Fruit fly (Drosophila melanogaster): ENCODE data around the gene Dys.

Dys gene

dm6 chr3R:19627792-19628522, 167.1 kb downstream of the Dys start (continued):
- TF ChIP-seq Dek (tag; optimal IDR thresholded peaks at IDR 0.05) (no peak), CG1647 (GFP tag; optimal IDR thresholded peaks at IDR 0.05) (no peak), p53 (GFP tag; optimal IDR thresholded peaks at IDR 0.05) (no peak), repo (GFP tag; optimal IDR thresholded peaks at IDR 0.05) (no peak), Eip74EF (GFP tag; optimal IDR thresholded peaks at IDR 0.05) (peak in 1 of 2 experiments; percentile 53), B-H1 (GFP tag; IDR thresholded peaks at IDR 0.05) (no peak), CG3838 (GFP tag; optimal IDR thresholded peaks at IDR 0.05) (no peak), B-H2 (GFP tag; optimal IDR thresholded peaks at IDR 0.05) (no peak), Bteb2 (GFP tag; optimal IDR thresholded peaks at IDR 0.05) (no peak), kay (GFP tag; optimal IDR thresholded peaks at IDR 0.05) (no peak), hb (GFP tag; IDR thresholded peaks at IDR 0.05; ENCODE audit: partially characterized antibody) (no peak), bsh (GFP tag; optimal IDR thresholded peaks at IDR 0.05) (no peak), nmo (GFP tag; optimal IDR thresholded peaks at IDR 0.05) (peak; percentile 84), br (optimal IDR thresholded peaks at IDR 0.05) (no peak), Dll (GFP tag; IDR thresholded peaks at IDR 0.05; ENCODE audit: partially characterized antibody) (no peak), H2.0 (GFP tag; IDR thresholded peaks at IDR 0.05) (no peak), CG18599 (GFP tag; optimal IDR thresholded peaks at IDR 0.05) (peak; percentile 69), dpn (GFP tag; optimal IDR thresholded peaks at IDR 0.05) (peak in 1 of 2 experiments; percentile 20), CG11695 (GFP tag; IDR thresholded peaks at IDR 0.05) (no peak), Hr78 (GFP tag; optimal IDR thresholded peaks at IDR 0.05) (no peak), NFAT (GFP tag; IDR thresholded peaks at IDR 0.05) (no peak), CG11398 (GFP tag; optimal IDR thresholded peaks at IDR 0.05) (no peak), gce (GFP tag; IDR thresholded peaks at IDR 0.05) (no peak), esg (GFP tag; conservative IDR thresholded peaks at IDR 0.05) (0 out of 2 replicates have a peak, but pooled peaks have one; percentile 14), fd64A (GFP tag; optimal IDR thresholded peaks at IDR 0.05) (no peak), pros (GFP tag; optimal IDR thresholded peaks at IDR 0.05) (peak; percentile 75), CG4730 (GFP tag; IDR thresholded peaks at IDR 0.05) (no peak), CG17912 (GFP tag; optimal IDR thresholded peaks at IDR 0.05) (no peak), CG32532 (GFP tag; IDR thresholded peaks at IDR 0.05) (peak; percentile 54; the same call in 1 of the 2 replicates), CG4854 (GFP tag; optimal IDR thresholded peaks at IDR 0.05) (no peak), dati (GFP tag; IDR thresholded peaks at IDR 0.05) (no peak), CG12219 (GFP tag; optimal IDR thresholded peaks at IDR 0.05) (no peak), ro (GFP tag; IDR thresholded peaks at IDR 0.05) (no peak), gt (GFP tag; IDR thresholded peaks at IDR 0.05) (no peak), da (GFP tag; optimal IDR thresholded peaks at IDR 0.05) (no peak), CG7928 (GFP tag; optimal IDR thresholded peaks at IDR 0.05) (no peak), CG17612 (GFP tag; IDR thresholded peaks at IDR 0.05) (no peak), Doc2 (GFP tag; IDR thresholded peaks at IDR 0.05) (no peak), HLH54F (GFP tag; optimal IDR thresholded peaks at IDR 0.05) (no peak), Chrac-16 (GFP tag; optimal IDR thresholded peaks at IDR 0.05) (no peak), bcd (GFP tag; optimal IDR thresholded peaks at IDR 0.05) (peak; percentile 51), CG11723 (GFP tag; optimal IDR thresholded peaks at IDR 0.05) (no peak), Med (GFP tag) (peak; percentile 80), Elba2 (GFP tag; optimal IDR thresholded peaks at IDR 0.05) (no peak), peb (GFP tag; IDR thresholded peaks at IDR 0.05) (no peak), knrl (GFP tag; IDR thresholded peaks at IDR 0.05; ENCODE audit: partially characterized antibody) (no peak), CG6813 (GFP tag; optimal IDR thresholded peaks at IDR 0.05) (no peak), Drgx (GFP tag; IDR thresholded peaks at IDR 0.05) (no peak), PHDP (tag; optimal IDR thresholded peaks at IDR 0.05) (no peak), CG11560 (tag; IDR thresholded peaks at IDR 0.05) (no peak)
